Fruit fly (Drosophila melanogaster) whole organism, prepupa: ENCODE data around the gene Vps16A.

Experiments
- Blimp-1 ChIP-seq: fragments of 200-800 bp; sonication (Bioruptor generic); optimal IDR thresholded peaks from 3 replicates; lab custom pipeline; 2017; ENCODE audit warnings: missing biosample characterization, missing genetic modification characterization, mild to moderate bottlenecking, moderate library complexity, missing genetic modification reagents
- CG10669 ChIP-seq: fragments of 200-800 bp; sonication (Bioruptor generic); optimal IDR thresholded peaks from 3 replicates; lab custom pipeline; 2018; ENCODE audit warnings: missing biosample characterization, mild to moderate bottlenecking, missing genetic modification characterization, moderate library complexity
- CG11294 ChIP-seq: fragments of 200-800 bp; sonication (Bioruptor generic); IDR thresholded peaks from 2 replicates; pipeline ENCODE4 v1.3.6; 2022; ENCODE audit warnings: missing biosample characterization, missing genetic modification characterization
- CG11762 ChIP-seq: fragments of 200-800 bp; sonication (Bioruptor generic); optimal IDR thresholded peaks from 3 replicates; lab custom pipeline; 2016; ENCODE audit warnings: missing biosample characterization, missing genetic modification characterization; ENCODE audit not compliant: insufficient read depth
- CG11902 ChIP-seq: fragments of 200-800 bp; sonication (Bioruptor generic); optimal IDR thresholded peaks from 3 replicates; lab custom pipeline; 2016; ENCODE audit warnings: missing biosample characterization, missing genetic modification characterization
- CG15336 ChIP-seq: fragments of 200-800 bp; sonication (Bioruptor generic); IDR thresholded peaks from 2 replicates; pipeline ENCODE4 v1.3.6; 2022; ENCODE audit warnings: missing biosample characterization, missing genetic modification characterization
- CG16779 ChIP-seq: fragments of 200-800 bp; sonication (Bioruptor generic); optimal IDR thresholded peaks from 3 replicates; lab custom pipeline; 2017; ENCODE audit warnings: missing biosample characterization, mild to moderate bottlenecking, missing genetic modification characterization
- CG3032 ChIP-seq: fragments of 200-800 bp; optimal IDR thresholded peaks from 2 replicates; lab custom pipeline; 2019; ENCODE audit warnings: missing biosample characterization, mild to moderate bottlenecking, missing genetic modification characterization, moderate library complexity
- CG31627 ChIP-seq: fragments of 200-800 bp; sonication (Bioruptor generic); optimal IDR thresholded peaks from 3 replicates; lab custom pipeline; 2016; ENCODE audit warnings: missing biosample characterization, missing genetic modification characterization
- CG34406 ChIP-seq: fragments of 200-800 bp; sonication (Bioruptor generic); optimal IDR thresholded peaks from 3 replicates; lab custom pipeline; 2016; ENCODE audit warnings: missing biosample characterization, missing genetic modification characterization
- CG3919 ChIP-seq: fragments of 200-800 bp; sonication (Bioruptor generic); optimal IDR thresholded peaks from 3 replicates; lab custom pipeline; 2016; ENCODE audit warnings: missing biosample characterization, missing genetic modification characterization
- CG4318 ChIP-seq: fragments of 200-800 bp; sonication (Bioruptor generic); optimal IDR thresholded peaks from 3 replicates; lab custom pipeline; 2017; ENCODE audit warnings: missing biosample characterization, mild to moderate bottlenecking, missing genetic modification characterization
- CG6163 ChIP-seq: fragments of 200-800 bp; sonication (Bioruptor generic); IDR thresholded peaks from 3 replicates; pipeline ENCODE4 v1.3.6; 2022; ENCODE audit warnings: missing biosample characterization, missing genetic modification characterization
- CG6276 ChIP-seq: fragments of 200-800 bp; sonication (Bioruptor generic); optimal IDR thresholded peaks from 2 replicates; lab custom pipeline; 2017; ENCODE audit warnings: missing biosample characterization, mild to moderate bottlenecking, missing genetic modification characterization
- CG6792 ChIP-seq: fragments of 200-800 bp; sonication (Bioruptor generic); optimal IDR thresholded peaks from 3 replicates; lab custom pipeline; 2016; ENCODE audit warnings: missing biosample characterization, missing genetic modification characterization
- CG6854 ChIP-seq: fragments of 200-800 bp; sonication (Bioruptor generic); optimal IDR thresholded peaks from 2 replicates; lab custom pipeline; 2017; ENCODE audit warnings: missing biosample characterization, mild to moderate bottlenecking, missing genetic modification characterization
- CG7368 ChIP-seq: fragments of 200-800 bp; sonication (Bioruptor generic); optimal IDR thresholded peaks from 3 replicates; lab custom pipeline; 2016; ENCODE audit warnings: missing biosample characterization, missing genetic modification characterization
- CG8119 ChIP-seq: fragments of 200-800 bp; sonication (Bioruptor generic); IDR thresholded peaks from 3 replicates; pipeline ENCODE4 v1.3.6; 2022; ENCODE audit warnings: missing biosample characterization, missing genetic modification characterization
- CG8319 ChIP-seq: fragments of 200-800 bp; sonication (Bioruptor generic); optimal IDR thresholded peaks from 3 replicates; lab custom pipeline; 2016; ENCODE audit warnings: missing biosample characterization, missing genetic modification characterization
- CG8632 ChIP-seq: fragments of 200-800 bp; sonication (Bioruptor generic); optimal IDR thresholded peaks from 3 replicates; lab custom pipeline; 2016; ENCODE audit warnings: missing biosample characterization, missing genetic modification characterization
- CG9139 ChIP-seq: fragments of 200-800 bp; sonication (Bioruptor generic); optimal IDR thresholded peaks from 3 replicates; lab custom pipeline; 2017; ENCODE audit warnings: missing biosample characterization, mild to moderate bottlenecking, missing genetic modification characterization
- Eip75B ChIP-seq: fragments of 200-800 bp; sonication (Bioruptor generic); optimal IDR thresholded peaks from 3 replicates; lab custom pipeline; 2016; ENCODE audit warnings: missing biosample characterization, missing genetic modification characterization
- Eip78C ChIP-seq: fragments of 200-800 bp; sonication (Bioruptor generic); peaks from one replicate; lab custom pipeline; 2016; ENCODE audit warnings: missing biosample characterization, missing genetic modification characterization
- Eip93F ChIP-seq: fragments of 200-800 bp; sonication (Bioruptor generic); optimal IDR thresholded peaks from 2 replicates; lab custom pipeline; 2016; ENCODE audit warnings: missing biosample characterization, mild to moderate bottlenecking, missing genetic modification characterization
- Ets21C ChIP-seq: fragments of 200-800 bp; sonication (Bioruptor generic); optimal IDR thresholded peaks from 3 replicates; lab custom pipeline; 2016; ENCODE audit warnings: missing biosample characterization, missing genetic modification characterization
- Ets96B ChIP-seq: fragments of 200-800 bp; optimal IDR thresholded peaks from 2 replicates; lab custom pipeline; 2019; ENCODE audit warnings: missing biosample characterization, mild to moderate bottlenecking, missing genetic modification characterization, moderate library complexity
- Hr39 ChIP-seq: fragments of 200-800 bp; sonication (Bioruptor generic); optimal IDR thresholded peaks from 2 replicates; lab custom pipeline; 2016; ENCODE audit warnings: missing biosample characterization, missing genetic modification characterization
- Lpt ChIP-seq: fragments of 200-800 bp; sonication (Bioruptor generic); optimal IDR thresholded peaks from 3 replicates; lab custom pipeline; 2016; ENCODE audit warnings: missing biosample characterization, missing genetic modification characterization
- Met ChIP-seq: fragments of 200-800 bp; sonication (Bioruptor generic); optimal IDR thresholded peaks from 3 replicates; lab custom pipeline; 2016; ENCODE audit warnings: missing biosample characterization, missing genetic modification characterization
- Sox102F ChIP-seq: fragments of 200-800 bp; sonication (Bioruptor generic); optimal IDR thresholded peaks from 2 replicates; lab custom pipeline; 2016; ENCODE audit warnings: missing biosample characterization, mild to moderate bottlenecking, missing genetic modification characterization
- Sox14 ChIP-seq: fragments of 200-800 bp; sonication (Bioruptor generic); optimal IDR thresholded peaks from 3 replicates; lab custom pipeline; 2016; ENCODE audit warnings: missing biosample characterization, missing genetic modification characterization
- Sox15 ChIP-seq: fragments of 200-800 bp; sonication (Bioruptor generic); optimal IDR thresholded peaks from 3 replicates; lab custom pipeline; 2016; ENCODE audit warnings: missing biosample characterization, missing genetic modification characterization
- achi ChIP-seq: fragments of 200-800 bp; sonication (Bioruptor generic); optimal IDR thresholded peaks from 3 replicates; lab custom pipeline; 2016; ENCODE audit warnings: missing biosample characterization, missing genetic modification characterization
- acj6 ChIP-seq: fragments of 200-800 bp; sonication (Bioruptor generic); optimal IDR thresholded peaks from 3 replicates; lab custom pipeline; 2016; ENCODE audit warnings: missing biosample characterization, missing genetic modification characterization
- cyc ChIP-seq: fragments of 200-800 bp; sonication (Bioruptor generic); optimal IDR thresholded peaks from 3 replicates; lab custom pipeline; 2016; ENCODE audit warnings: missing biosample characterization, missing genetic modification characterization
- dac ChIP-seq: fragments of 200-800 bp; sonication (Bioruptor generic); optimal IDR thresholded peaks from 2 replicates; lab custom pipeline; 2017; ENCODE audit warnings: missing biosample characterization, mild to moderate bottlenecking, missing genetic modification characterization
- dsx ChIP-seq: fragments of 200-800 bp; optimal IDR thresholded peaks from 3 replicates; lab custom pipeline; 2019; ENCODE audit warnings: missing biosample characterization, mild to moderate bottlenecking, missing genetic modification characterization, moderate library complexity; ENCODE audit not compliant: poor library complexity, severe bottlenecking
- eg ChIP-seq: fragments of 200-800 bp; sonication (Bioruptor generic); IDR thresholded peaks from 3 replicates; pipeline ENCODE4 v1.3.6; 2022; ENCODE audit warnings: missing biosample characterization, missing genetic modification characterization
- fd59A ChIP-seq: fragments of 200-800 bp; sonication (Bioruptor generic); optimal IDR thresholded peaks from 2 replicates; lab custom pipeline; 2017; ENCODE audit warnings: missing biosample characterization, mild to moderate bottlenecking, missing genetic modification characterization, missing genetic modification reagents
- fd85E ChIP-seq: fragments of 200-800 bp; sonication (Bioruptor generic); optimal IDR thresholded peaks from 3 replicates; lab custom pipeline; 2016; ENCODE audit warnings: missing biosample characterization, missing genetic modification characterization
- fkh ChIP-seq: fragments of 200-800 bp; sonication (Bioruptor generic); optimal IDR thresholded peaks from 3 replicates; lab custom pipeline; 2017; ENCODE audit warnings: missing biosample characterization, mild to moderate bottlenecking, missing genetic modification characterization, moderate library complexity
- lz ChIP-seq: fragments of 200-800 bp; sonication (Bioruptor generic); optimal IDR thresholded peaks from 3 replicates; lab custom pipeline; 2016; ENCODE audit warnings: missing biosample characterization, missing genetic modification characterization
- net ChIP-seq: fragments of 200-800 bp; sonication (Bioruptor generic); optimal IDR thresholded peaks from 3 replicates; lab custom pipeline; 2016; ENCODE audit warnings: missing biosample characterization, missing genetic modification characterization
- pdm3 ChIP-seq: fragments of 200-800 bp; sonication (Bioruptor generic); optimal IDR thresholded peaks from 3 replicates; lab custom pipeline; 2016; ENCODE audit warnings: missing biosample characterization, missing genetic modification characterization
- salr ChIP-seq, 2 experiments: fragments of 200-800 bp; sonication (Bioruptor generic); optimal IDR thresholded peaks; 3 replicates each; lab custom pipeline; 2016 to 2018; ENCODE audit warnings: missing biosample characterization in 2 of 2, missing genetic modification characterization in 2 of 2, mild to moderate bottlenecking in 1 of 2
- spab ChIP-seq: fragments of 200-800 bp; sonication (Bioruptor generic); optimal IDR thresholded peaks from 2 replicates; lab custom pipeline; 2017; ENCODE audit warnings: missing biosample characterization, mild to moderate bottlenecking, missing genetic modification characterization, missing genetic modification reagents
- ss ChIP-seq, 2 experiments: fragments of 200-800 bp; sonication (Bioruptor generic); optimal IDR thresholded peaks; 2 replicates in 1 of 2; 3 replicates in 1 of 2; lab custom pipeline; 2017 to 2018; ENCODE audit warnings: mild to moderate bottlenecking in 2 of 2, missing biosample characterization in 2 of 2, missing genetic modification characterization in 2 of 2, moderate library complexity in 1 of 2
- svp ChIP-seq: fragments of 200-800 bp; sonication (Bioruptor generic); peaks from one replicate; lab custom pipeline; 2016; ENCODE audit warnings: missing biosample characterization, missing genetic modification characterization
- topi ChIP-seq: fragments of 200-800 bp; sonication (Bioruptor generic); optimal IDR thresholded peaks from 3 replicates; lab custom pipeline; 2016; ENCODE audit warnings: missing biosample characterization, missing genetic modification characterization
- vri ChIP-seq: fragments of 200-800 bp; sonication (Bioruptor generic); optimal IDR thresholded peaks from 3 replicates; lab custom pipeline; 2016; ENCODE audit warnings: missing biosample characterization, mild to moderate bottlenecking, missing genetic modification characterization

The Vps16A gene

DNA sequence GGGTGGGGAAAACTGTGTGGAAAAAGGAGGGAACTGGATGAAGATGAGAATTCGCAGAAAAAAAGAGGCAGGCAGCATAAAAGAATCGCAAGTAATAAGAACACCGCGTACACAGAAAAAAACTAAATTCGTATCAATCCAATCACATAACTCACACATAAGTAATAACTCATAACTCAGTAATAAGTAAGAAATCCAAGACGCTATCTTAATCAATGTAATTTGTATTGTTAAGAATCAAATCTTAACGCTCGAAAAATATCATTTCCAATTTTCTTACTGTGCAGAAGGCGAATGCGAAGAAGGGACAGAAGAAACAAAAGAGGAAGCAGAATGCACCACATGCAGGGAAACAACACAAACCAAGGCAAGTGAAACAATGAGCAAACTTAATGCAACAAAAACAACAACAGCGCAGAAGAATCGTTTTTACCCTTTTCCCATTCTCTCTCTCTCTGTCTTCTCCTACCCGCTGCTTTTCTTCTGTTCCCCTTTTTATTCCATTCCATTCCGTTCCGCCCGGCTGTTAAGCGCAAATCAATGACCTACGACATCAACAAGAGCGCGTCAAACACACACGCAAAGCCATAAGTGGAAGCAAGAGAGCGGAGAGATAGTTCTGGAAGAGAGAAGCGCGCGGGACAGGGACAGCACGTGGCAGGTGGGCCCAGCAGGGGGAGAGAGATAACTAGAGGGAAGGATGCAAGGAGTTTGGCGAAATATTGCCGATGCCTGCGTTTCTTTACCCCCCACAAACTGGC, 37.6 kb upstream of the Vps16A start:
- TF ChIP-seq fd85E (GFP tag; lab: Kevin White, UChicago) (peak; percentile 97), svp (GFP tag; lab: Kevin White, UChicago) (peak; percentile 100), CG7368 (GFP tag; lab: Kevin White, UChicago) (peak; percentile 99), Ets96B (tag; lab: Kevin White, UChicago) (peak; percentile 100), acj6 (GFP tag; lab: Kevin White, UChicago) (peak; percentile 99), dac (peak; percentile 75), CG9139 (GFP tag; lab: Kevin White, UChicago) (peak; percentile 99), pdm3 (GFP tag; lab: Kevin White, UChicago) (peak; percentile 99), Blimp-1 (GFP tag; lab: Kevin White, UChicago) (peak; percentile 95), vri (GFP tag; lab: Kevin White, UChicago) (peak; percentile 97), ss (GFP tag; optimal IDR thresholded peaks at IDR 0.05; lab: Kevin White, UChicago) (peak; percentile 99), Eip78C (peak; percentile 100), Met (GFP tag; lab: Kevin White, UChicago) (peak; percentile 99), CG11294 (GFP tag; lab: Robert Waterston, UW) (peak; percentile 93), CG10669 (GFP tag; lab: Kevin White, UChicago) (peak; percentile 100), CG8319 (peak; percentile 98), CG4318 (GFP tag; lab: Kevin White, UChicago) (peak; percentile 86), fkh (peak; percentile 16), Sox15 (peak; percentile 98), Ets21C (peak; percentile 98), Lpt (peak; percentile 98), Eip93F (GFP tag; lab: Kevin White, UChicago) (peak; percentile 99), CG6276 (GFP tag; lab: Kevin White, UChicago) (peak; percentile 91), Eip75B (GFP tag; lab: Kevin White, UChicago) (peak; percentile 100), eg (GFP tag; lab: Robert Waterston, UW) (peak; percentile 95), CG16779 (peak; percentile 97), spab (GFP tag; lab: Kevin White, UChicago) (peak; percentile 100), CG3919 (GFP tag; lab: Kevin White, UChicago) (peak; percentile 99), fd59A (peak; percentile 99), CG6854 (GFP tag; lab: Kevin White, UChicago) (peak; percentile 98), topi (GFP tag; lab: Kevin White, UChicago) (peak; percentile 99), achi (GFP tag; lab: Kevin White, UChicago) (peak; percentile 99), cyc (GFP tag; lab: Kevin White, UChicago) (peak; percentile 99), Sox14 (GFP tag; lab: Kevin White, UChicago) (peak; percentile 100), CG34406 (peak; percentile 99), CG8632 (GFP tag; lab: Kevin White, UChicago) (peak; percentile 99), net (peak; percentile 99), salr (GFP tag; optimal IDR thresholded peaks at IDR 0.05; lab: Kevin White, UChicago) (peak; percentile 99), CG11902 (GFP tag; lab: Kevin White, UChicago) (peak; percentile 98), CG11762 (GFP tag; lab: Kevin White, UChicago) (peak; percentile 98), CG8119 (peak; percentile 97), lz (GFP tag; lab: Kevin White, UChicago) (peak; percentile 99), dsx (peak; percentile 99), CG6163 (peak; percentile 99), Hr39 (peak; percentile 99), CG3032 (tag; lab: Kevin White, UChicago) (peak; percentile 100), CG31627 (GFP tag; lab: Kevin White, UChicago) (peak; percentile 99), CG15336 (peak; percentile 96), CG6792 (GFP tag; lab: Kevin White, UChicago) (peak; percentile 99), Sox102F (peak; percentile 99)
